Worm (Caenorhabditis elegans) whole organism, early embryonic: Measurements from ENCODE around the gene Y50E8A.2.

Experiments used
- ceh-13 ChIP-seq: fragments of 200-800 bp; sonication (Bioruptor generic); optimal IDR thresholded peaks from 2 replicates; lab custom pipeline; 2018; ENCODE audit warnings: mild to moderate bottlenecking, missing genetic modification characterization, missing compliant biosample characterization
- ceh-36 ChIP-seq: sonication (generic microtip); optimal IDR thresholded peaks from 2 replicates; lab custom pipeline; 2016; ENCODE audit warnings: missing genetic modification characterization, inconsistent platforms, missing compliant biosample characterization
- ets-7 ChIP-seq: sonication (generic microtip); optimal IDR thresholded peaks from 2 replicates; lab custom pipeline; 2016; ENCODE audit warnings: missing genotype, missing genetic modification characterization, missing compliant biosample characterization
- hmg-4 ChIP-seq: fragments of 200-800 bp; sonication (Bioruptor generic); optimal IDR thresholded peaks from 2 replicates; lab custom pipeline; 2018; ENCODE audit warnings: mild to moderate bottlenecking, missing genetic modification characterization, missing compliant biosample characterization
- hnd-1 ChIP-seq: sonication (generic microtip); optimal IDR thresholded peaks from 2 replicates; lab custom pipeline; 2016; ENCODE audit warnings: missing genetic modification characterization, missing compliant biosample characterization
- pes-1 ChIP-seq: fragments of 200-800 bp; sonication (Bioruptor generic); IDR thresholded peaks from 2 replicates; pipeline ENCODE4 v1.3.6; 2022; ENCODE audit warnings: missing genetic modification reagents, missing genetic modification characterization, missing compliant biosample characterization
- sea-1 ChIP-seq: fragments of 200-800 bp; sonication (Bioruptor generic); conservative IDR thresholded peaks from 2 replicates; pipeline ENCODE4 v1.3.6; 2022; ENCODE audit warnings: missing genetic modification characterization, missing compliant biosample characterization
- tbx-37 ChIP-seq: fragments of 200-800 bp; sonication (Bioruptor generic); conservative IDR thresholded peaks from 2 replicates; pipeline ENCODE4 v1.3.6; 2022; ENCODE audit warnings: missing genetic modification reagents, missing genetic modification characterization, missing compliant biosample characterization

DNA sequence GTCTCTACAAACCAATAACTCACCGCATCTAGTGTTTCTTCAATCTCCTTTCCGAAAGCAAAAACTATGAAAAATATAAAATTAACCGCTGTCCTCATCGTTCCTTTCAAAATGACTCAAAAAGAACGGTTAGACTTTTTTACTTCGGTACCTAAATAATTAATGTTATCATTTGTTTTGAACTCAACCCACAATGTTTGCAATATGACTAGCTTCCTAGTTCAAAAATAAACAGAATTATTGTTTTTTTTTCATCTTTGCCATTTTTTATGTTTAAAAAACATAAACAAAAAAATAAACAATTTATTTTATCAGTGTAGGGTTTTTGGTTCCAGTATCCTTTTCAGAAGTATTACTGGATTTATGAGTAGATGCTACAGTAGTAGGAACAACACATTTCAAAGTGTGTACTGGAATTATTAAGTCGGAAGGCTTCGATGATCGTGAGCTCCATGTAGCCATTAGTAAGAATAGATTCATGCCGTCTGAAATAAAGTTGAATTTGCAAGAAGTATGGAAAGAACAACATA is 20.0 kb upstream of the Y50E8A.2 start, which contains the start of the genes lipl-8 and Y50E8A.22:
- no peak for TF ChIP-seq hmg-4 (GFP tag; lab: Kevin White, UChicago)
- no peak for TF ChIP-seq tbx-37 (GFP tag; lab: Robert Waterston, UW)
- no peak for TF ChIP-seq pes-1 (GFP tag; lab: Robert Waterston, UW)
- no peak for TF ChIP-seq ets-7
- TF ChIP-seq ceh-13 (GFP tag; lab: Kevin White, UChicago), result no peak
- TF ChIP-seq hnd-1, result no peak
- no peak for TF ChIP-seq ceh-36 (tag; lab: Kevin White, UChicago)
- TF ChIP-seq sea-1 (GFP tag; lab: Robert Waterston, UW), result no peak
